Worm (Caenorhabditis elegans): ENCODE measurements around the gene attf-3.

ce11 chrIII:29626-30025 lies 56.6 kb downstream of the attf-3 start:
- TF ChIP-seq nhr-11 (tag; optimal IDR thresholded peaks at IDR 0.05) (no peak), elt-2 (tag; optimal IDR thresholded peaks at IDR 0.05) (no peak), ama-1 (optimal IDR thresholded peaks at IDR 0.05) (no peak)

Data from whole organism, late embryonic.